Fruit fly (Drosophila melanogaster) whole organism, embryonic: ENCODE measurements around the gene CG5506.
A peak's percentile ranks its signal among the peaks of the same experiment; 100 is the strongest.

Source experiments
- Bgb ChIP-seq: fragments of 200-800 bp; sonication (Bioruptor generic); IDR thresholded peaks from 2 replicates; pipeline ENCODE4 v1.3.6; 2022; ENCODE audit warnings: missing biosample characterization, missing genetic modification characterization; ENCODE audit not compliant: partially characterized antibody
- CG11085 ChIP-seq: fragments of 200-800 bp; sonication (Bioruptor generic); IDR thresholded peaks from 2 replicates; pipeline ENCODE4 v1.3.6; 2022; ENCODE audit warnings: missing biosample characterization, missing genetic modification characterization
- CG12299 ChIP-seq: fragments of 200-800 bp; sonication (Bioruptor generic); optimal IDR thresholded peaks from 2 replicates; lab custom pipeline; 2018; ENCODE audit warnings: missing biosample characterization, mild to moderate bottlenecking, missing genetic modification characterization
- CG12659 ChIP-seq: fragments of 200-800 bp; sonication (Bioruptor generic); optimal IDR thresholded peaks from 3 replicates; lab custom pipeline; 2017; ENCODE audit warnings: mild to moderate bottlenecking, missing biosample characterization, missing genetic modification reagents, missing genetic modification characterization
- CG12769 ChIP-seq: fragments of 200-800 bp; sonication (Bioruptor generic); optimal IDR thresholded peaks from 2 replicates; lab custom pipeline; 2019; ENCODE audit warnings: missing biosample characterization, mild to moderate bottlenecking, missing genetic modification characterization, moderate library complexity
- CG13624 ChIP-seq: fragments of 200-800 bp; sonication (Bioruptor generic); optimal IDR thresholded peaks from 2 replicates; lab custom pipeline; 2016; ENCODE audit warnings: missing biosample characterization, missing genetic modification characterization
- CG13894 ChIP-seq: fragments of 200-800 bp; sonication (Bioruptor generic); optimal IDR thresholded peaks from 3 replicates; lab custom pipeline; 2018; ENCODE audit warnings: missing biosample characterization, mild to moderate bottlenecking, missing genetic modification characterization, moderate library complexity
- CG15514 ChIP-seq: fragments of 200-800 bp; sonication (Bioruptor generic); optimal IDR thresholded peaks from 3 replicates; lab custom pipeline; 2017; ENCODE audit warnings: missing biosample characterization, missing genetic modification characterization, mild to moderate bottlenecking, moderate library complexity, missing genetic modification reagents
- CG16779 ChIP-seq: fragments of 200-800 bp; sonication (Bioruptor generic); IDR thresholded peaks from 2 replicates; pipeline ENCODE4 v1.3.6; 2022; ENCODE audit warnings: missing biosample characterization, missing genetic modification characterization
- CG2120 ChIP-seq: fragments of 200-800 bp; sonication (Bioruptor generic); optimal IDR thresholded peaks from 3 replicates; lab custom pipeline; 2016; ENCODE audit warnings: missing biosample characterization, missing genetic modification characterization
- CG34376 ChIP-seq: fragments of 200-800 bp; sonication (Bioruptor generic); optimal IDR thresholded peaks from 2 replicates; lab custom pipeline; 2018; ENCODE audit warnings: missing biosample characterization, mild to moderate bottlenecking, missing genetic modification characterization
- CG3995 ChIP-seq: fragments of 200-800 bp; sonication (Bioruptor generic); optimal IDR thresholded peaks from 3 replicates; lab custom pipeline; 2016; ENCODE audit warnings: missing biosample characterization, missing genetic modification characterization
- CG42726 ChIP-seq: fragments of 200-800 bp; sonication (Bioruptor generic); IDR thresholded peaks from 2 replicates; pipeline ENCODE4 v1.3.6; 2022; ENCODE audit warnings: missing biosample characterization, missing genetic modification characterization; ENCODE audit not compliant: partially characterized antibody
- CG4328 ChIP-seq: fragments of 200-800 bp; sonication (Bioruptor generic); optimal IDR thresholded peaks from 3 replicates; lab custom pipeline; 2017; ENCODE audit warnings: missing biosample characterization, missing genetic modification reagents, missing genetic modification characterization
- CG4617 ChIP-seq: fragments of 200-800 bp; sonication (Bioruptor generic); optimal IDR thresholded peaks from 3 replicates; lab custom pipeline; 2016; ENCODE audit warnings: missing biosample characterization, missing genetic modification characterization, borderline replicate concordance
- CG6175 ChIP-seq: fragments of 200-800 bp; sonication (Bioruptor generic); IDR thresholded peaks from 3 replicates; pipeline ENCODE4 v1.3.6; 2022; ENCODE audit warnings: missing biosample characterization, missing genetic modification characterization
- CG8924 ChIP-seq: fragments of 200-800 bp; optimal IDR thresholded peaks from 3 replicates; lab custom pipeline; 2019; ENCODE audit warnings: missing biosample characterization, mild to moderate bottlenecking, missing genetic modification characterization, moderate library complexity
- CoRest ChIP-seq: fragments of 200-800 bp; sonication (Bioruptor generic); optimal IDR thresholded peaks from 3 replicates; lab custom pipeline; 2018; ENCODE audit warnings: missing biosample characterization, mild to moderate bottlenecking, missing genetic modification characterization, moderate library complexity
- ERR ChIP-seq: fragments of 200-800 bp; sonication (Bioruptor generic); optimal IDR thresholded peaks from 2 replicates; lab custom pipeline; 2016; ENCODE audit warnings: missing biosample characterization, missing genetic modification characterization
- Fer1 ChIP-seq: fragments of 200-800 bp; sonication (Bioruptor generic); optimal IDR thresholded peaks from 2 replicates; lab custom pipeline; 2017; ENCODE audit warnings: missing biosample characterization, mild to moderate bottlenecking, missing genetic modification characterization
- HLH4C ChIP-seq: fragments of 200-800 bp; sonication (Bioruptor generic); IDR thresholded peaks from 3 replicates; pipeline ENCODE4 v1.3.6; 2022; ENCODE audit warnings: missing biosample characterization, missing genetic modification characterization; ENCODE audit not compliant: partially characterized antibody
- Hey ChIP-seq: fragments of 200-800 bp; sonication (Bioruptor generic); optimal IDR thresholded peaks from 3 replicates; lab custom pipeline; 2018; ENCODE audit warnings: missing biosample characterization, mild to moderate bottlenecking, missing genetic modification characterization
- Hmr ChIP-seq: fragments of 200-800 bp; sonication (Bioruptor generic); optimal IDR thresholded peaks from 3 replicates; lab custom pipeline; 2017; ENCODE audit warnings: mild to moderate bottlenecking, missing biosample characterization, missing genetic modification reagents, missing genetic modification characterization
- Hr78 ChIP-seq, 2 experiments: fragments of 200-800 bp in 1 of 2; fragments of >200 bp in 1 of 2; sonication (Bioruptor generic) in 1 of 2; optimal IDR thresholded peaks; 2 replicates each; lab custom pipeline; 2017 to 2019; ENCODE audit warnings: missing biosample characterization in 2 of 2, missing genetic modification characterization in 2 of 2, mild to moderate bottlenecking in 1 of 2, moderate library complexity in 1 of 2
- Med ChIP-seq: fragments of 200-800 bp; sonication (Bioruptor generic); peaks from one replicate; lab custom pipeline; 2016; ENCODE audit warnings: missing biosample characterization, missing genetic modification characterization, mild to moderate bottlenecking, inconsistent platforms, moderate library complexity
- NfI ChIP-seq: fragments of 200-800 bp; sonication (Bioruptor generic); optimal IDR thresholded peaks from 3 replicates; lab custom pipeline; 2018; ENCODE audit warnings: missing biosample characterization, mild to moderate bottlenecking, missing genetic modification characterization, moderate library complexity
- Opbp ChIP-seq: fragments of 200-800 bp; sonication (Bioruptor generic); IDR thresholded peaks from 3 replicates; pipeline ENCODE4 v1.3.6; 2022; ENCODE audit warnings: missing biosample characterization, missing genetic modification characterization; ENCODE audit not compliant: partially characterized antibody
- Sry-δ ChIP-seq: fragments of 200-800 bp; sonication (Bioruptor generic); optimal IDR thresholded peaks from 2 replicates; lab custom pipeline; 2016; ENCODE audit warnings: missing biosample characterization, missing genetic modification characterization
- Trl ChIP-seq, 3 experiments: fragments of >200 bp in 2 of 3; fragments of 200-800 bp in 1 of 3; sonication (Bioruptor generic) in 1 of 3; optimal IDR thresholded peaks; 2 replicates in 1 of 3; 3 replicates in 2 of 3; lab custom pipeline; 2016 to 2017; ENCODE audit warnings: missing biosample characterization in 1 of 3, missing genetic modification characterization in 1 of 3
- ap ChIP-seq: fragments of 200-800 bp; sonication (Bioruptor generic); IDR thresholded peaks from 2 replicates; pipeline ENCODE4 v1.3.6; 2022; ENCODE audit warnings: missing biosample characterization, missing genetic modification characterization
- cas ChIP-seq: fragments of 200-800 bp; sonication (Bioruptor generic); IDR thresholded peaks from 2 replicates; pipeline ENCODE4 v1.3.6; 2022; ENCODE audit warnings: missing biosample characterization, missing genetic modification characterization
- crol ChIP-seq: fragments of 200-800 bp; sonication (Bioruptor generic); IDR thresholded peaks from 2 replicates; pipeline ENCODE4 v1.3.6; 2022; ENCODE audit warnings: missing biosample characterization, missing genetic modification characterization
- dati ChIP-seq: fragments of 200-800 bp; sonication (Bioruptor generic); IDR thresholded peaks from 2 replicates; pipeline ENCODE4 v1.3.6; 2022; ENCODE audit warnings: missing biosample characterization, missing genetic modification characterization
- fru ChIP-seq: fragments of >200 bp; optimal IDR thresholded peaks from 2 replicates; lab custom pipeline; 2017
- jigr1 ChIP-seq: fragments of 200-800 bp; sonication (Bioruptor generic); IDR thresholded peaks from 3 replicates; pipeline ENCODE4 v1.3.6; 2022; ENCODE audit warnings: missing biosample characterization, missing genetic modification characterization
- lola ChIP-seq, 3 experiments: fragments of >200 bp in 2 of 3; fragments of 200-800 bp in 1 of 3; sonication (Bioruptor generic) in 1 of 3; optimal IDR thresholded peaks; 2 replicates each; lab custom pipeline; 2017 to 2019; ENCODE audit warnings: missing biosample characterization in 3 of 3, missing genetic modification characterization in 3 of 3, mild to moderate bottlenecking in 1 of 3, moderate library complexity in 1 of 3
- mam ChIP-seq: fragments of 200-800 bp; sonication (Bioruptor generic); optimal IDR thresholded peaks from 3 replicates; lab custom pipeline; 2016; ENCODE audit warnings: missing biosample characterization, missing genetic modification characterization
- mld ChIP-seq: fragments of 200-800 bp; sonication (Bioruptor generic); IDR thresholded peaks from 3 replicates; pipeline ENCODE4 v1.3.6; 2022; ENCODE audit warnings: missing biosample characterization, missing genetic modification characterization; ENCODE audit not compliant: partially characterized antibody
- otp ChIP-seq: fragments of 200-800 bp; sonication (Bioruptor generic); IDR thresholded peaks from 3 replicates; pipeline ENCODE4, ENCODE4 v1.3.6; 2022; ENCODE audit warnings: missing biosample characterization, missing genetic modification characterization
- pho ChIP-seq: fragments of 200-800 bp; sonication (Bioruptor generic); optimal IDR thresholded peaks from 2 replicates; lab custom pipeline; 2016; ENCODE audit warnings: missing biosample characterization, missing genetic modification characterization
- prd ChIP-seq, 3 experiments: fragments of >200 bp in 2 of 3; fragments of 200-800 bp in 1 of 3; sonication (Bioruptor generic) in 1 of 3; optimal IDR thresholded peaks in 2 of 3; IDR thresholded peaks in 1 of 3; 2 replicates in 2 of 3; 3 replicates in 1 of 3; pipeline versions ENCODE4 v1.3.6 to Lab custom; 2017 to 2022; ENCODE audit warnings: missing biosample characterization in 1 of 3, missing genetic modification characterization in 1 of 3
- pzg ChIP-seq: fragments of 200-800 bp; sonication (Bioruptor generic); optimal IDR thresholded peaks from 3 replicates; lab custom pipeline; 2018; ENCODE audit warnings: missing biosample characterization, mild to moderate bottlenecking, missing genetic modification characterization, moderate library complexity
- rib ChIP-seq: fragments of 200-800 bp; sonication (Bioruptor generic); IDR thresholded peaks from 2 replicates; pipeline ENCODE4 v1.3.6; 2022; ENCODE audit warnings: missing biosample characterization, missing genetic modification characterization
- stc ChIP-seq: fragments of 200-800 bp; sonication (Bioruptor generic); IDR thresholded peaks from 2 replicates; pipeline ENCODE4 v1.3.6; 2022; ENCODE audit warnings: missing biosample characterization, missing genetic modification characterization
- sug ChIP-seq: fragments of 200-800 bp; optimal IDR thresholded peaks from 2 replicates; lab custom pipeline; 2019; ENCODE audit warnings: missing biosample characterization, mild to moderate bottlenecking, missing genetic modification characterization, moderate library complexity
- unc-4 ChIP-seq: fragments of 200-800 bp; sonication (Bioruptor generic); IDR thresholded peaks from 2 replicates; pipeline ENCODE4 v1.3.6; 2022; ENCODE audit warnings: missing biosample characterization, missing genetic modification characterization; ENCODE audit not compliant: partially characterized antibody
- zen2 ChIP-seq: fragments of 200-800 bp; sonication (Bioruptor generic); IDR thresholded peaks from 3 replicates; pipeline ENCODE4 v1.3.6; 2022; ENCODE audit warnings: missing biosample characterization, missing genetic modification characterization; ENCODE audit not compliant: partially characterized antibody
- zfh2 ChIP-seq: fragments of 200-800 bp; sonication (Bioruptor generic); optimal IDR thresholded peaks from 2 replicates; lab custom pipeline; 2016; ENCODE audit warnings: missing biosample characterization, missing genetic modification characterization

The CG5506 gene

DNA sequence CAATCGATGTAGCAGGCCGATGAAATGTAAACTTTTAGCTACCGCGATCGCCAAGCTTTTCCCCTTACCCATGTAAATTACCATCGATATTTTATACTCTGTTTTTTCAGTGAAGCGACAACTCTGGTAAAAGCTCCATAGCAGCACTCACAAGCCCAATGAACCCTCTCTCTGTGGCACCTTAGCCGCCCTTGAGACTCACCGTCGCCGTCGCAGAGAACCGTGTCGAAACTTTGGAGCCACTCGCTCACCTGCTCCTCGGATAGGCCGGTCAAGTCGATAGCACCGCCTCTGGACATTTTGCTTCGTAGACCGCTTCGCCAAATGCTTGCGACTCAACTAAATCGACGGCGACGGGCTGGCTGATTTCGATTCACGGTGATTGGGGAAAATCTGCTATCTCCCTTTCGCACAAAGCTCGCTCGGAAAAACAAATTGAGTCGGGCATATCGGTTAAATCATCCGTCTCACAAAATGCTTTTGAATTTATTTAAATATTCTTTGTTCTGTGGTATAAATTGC is 43.0 kb downstream of the CG5506 start, which contains the start of gene CG5577 (continued):
- TF ChIP-seq Trl (optimal IDR thresholded peaks at IDR 0.05; lab: Kevin White, UChicago) (peak; percentile 38 to 75), Trl (GFP tag; optimal IDR thresholded peaks at IDR 0.05; lab: Kevin White, UChicago) (peak; percentile 9), CoRest (no peak), Hr78 (GFP tag; optimal IDR thresholded peaks at IDR 0.05; lab: Kevin White, UChicago) (peak in 1 of 2 experiments; percentile 13), CG2120 (GFP tag; lab: Kevin White, UChicago) (peak; percentile 56), dati (GFP tag; lab: Robert Waterston, UW) (no peak), CG42726 (GFP tag; lab: Robert Waterston, UW) (peak; percentile 39; the same call in 1 of the 2 replicates), Hey (tag; lab: Kevin White, UChicago) (no peak), fru (lab: Kevin White, UChicago) (no peak), CG4328 (GFP tag; lab: Kevin White, UChicago) (no peak), CG12769 (tag; lab: Kevin White, UChicago) (peak; percentile 82), zen2 (GFP tag; lab: Robert Waterston, UW) (peak; percentile 65), prd (optimal IDR thresholded peaks at IDR 0.05; lab: Kevin White, UChicago) (no peak), prd (GFP tag; IDR thresholded peaks at IDR 0.05; lab: Robert Waterston, UW) (0 out of 3 replicates have a peak, but pooled peaks have one; percentile 35), CG11085 (GFP tag; lab: Robert Waterston, UW) (no peak), stc (peak; percentile 42; the same call in 1 of the 2 replicates), CG13624 (GFP tag; lab: Kevin White, UChicago) (peak; percentile 27), rib (GFP tag; lab: Robert Waterston, UW) (peak; percentile 59; the same call in 1 of the 2 replicates), CG8924 (tag; lab: Kevin White, UChicago) (no peak), ap (GFP tag; lab: Robert Waterston, UW) (no peak), zfh2 (GFP tag; lab: Kevin White, UChicago) (peak; percentile 9), sug (peak; percentile 74), jigr1 (GFP tag; lab: Robert Waterston, UW) (no peak), unc-4 (GFP tag; lab: Robert Waterston, UW) (peak; percentile 75), mam (GFP tag; lab: Kevin White, UChicago) (peak; percentile 22), cas (GFP tag; lab: Robert Waterston, UW) (no peak), CG13894 (tag; lab: Kevin White, UChicago) (peak; percentile 53), CG12659 (GFP tag; lab: Kevin White, UChicago) (no peak), Bgb (GFP tag; lab: Robert Waterston, UW) (peak; percentile 74), CG4617 (GFP tag; lab: Kevin White, UChicago) (no peak), ERR (GFP tag; lab: Kevin White, UChicago) (peak; percentile 31), Sry-δ (peak; percentile 8), Opbp (no peak), NfI (GFP tag; lab: Kevin White, UChicago) (peak; percentile 21), mld (no peak), Fer1 (no peak), crol (peak; percentile 28; the same call in 1 of the 2 replicates), CG12299 (no peak), HLH4C (GFP tag; lab: Robert Waterston, UW) (peak; percentile 48; the same call in 1 of the 3 replicates), CG15514 (peak; percentile 56), CG6175 (GFP tag; lab: Robert Waterston, UW) (peak; percentile 97), pho (GFP tag; lab: Kevin White, UChicago) (peak; percentile 11), Hmr (GFP tag; lab: Kevin White, UChicago) (peak; percentile 46), pzg (GFP tag; lab: Kevin White, UChicago) (peak; percentile 36), CG34376 (GFP tag; lab: Kevin White, UChicago) (peak; percentile 91), otp (GFP tag; lab: Robert Waterston, UW) (0 out of 3 replicates have a peak, but pooled peaks have one; percentile 27), lola (GFP tag; optimal IDR thresholded peaks at IDR 0.05; lab: Kevin White, UChicago) (no peak), CG16779 (GFP tag; lab: Robert Waterston, UW) (no peak), CG3995 (GFP tag; lab: Kevin White, UChicago) (peak; percentile 75), Med (GFP tag; lab: Kevin White, UChicago) (peak; percentile 93)
